Fruit fly (Drosophila melanogaster): Measurements from ENCODE around the gene CG46462.

The CG46462 gene

DNA sequence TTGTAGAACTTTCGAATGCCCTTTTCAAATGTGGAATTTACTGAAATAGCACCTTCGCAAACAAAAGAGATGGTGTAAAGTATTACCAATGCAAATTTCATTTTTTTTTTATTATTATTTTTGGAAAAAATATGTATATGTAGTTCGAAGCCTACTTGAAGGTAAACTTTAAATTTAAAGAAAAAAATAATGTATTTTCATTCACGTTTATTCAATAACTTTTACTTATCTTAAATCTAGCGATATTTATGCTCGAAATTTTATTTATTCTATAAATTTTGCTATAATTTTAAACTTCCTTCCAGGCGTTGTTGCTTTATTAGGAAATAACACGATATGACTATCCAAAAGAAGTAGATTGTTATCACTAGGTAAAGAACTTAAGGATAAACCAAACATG is 21.2 kb downstream of the CG46462 start, which contains the start of gene CG33710:
Gene CG33710, minus strand, starts transcription at position 101 of the 400 bp plus-strand sequence.
- TF ChIP-seq Mio (GFP tag; optimal IDR thresholded peaks at IDR 0.05) (no peak), Sp1 (GFP tag; optimal IDR thresholded peaks at IDR 0.05) (no peak), br (GFP tag; optimal IDR thresholded peaks at IDR 0.05) (no peak), rgr (GFP tag; optimal IDR thresholded peaks at IDR 0.05) (no peak), Jra (GFP tag; optimal IDR thresholded peaks at IDR 0.05) (no peak), lola (GFP tag; optimal IDR thresholded peaks at IDR 0.05) (no peak), GATAd (GFP tag; optimal IDR thresholded peaks at IDR 0.05) (no peak)

DNA sequence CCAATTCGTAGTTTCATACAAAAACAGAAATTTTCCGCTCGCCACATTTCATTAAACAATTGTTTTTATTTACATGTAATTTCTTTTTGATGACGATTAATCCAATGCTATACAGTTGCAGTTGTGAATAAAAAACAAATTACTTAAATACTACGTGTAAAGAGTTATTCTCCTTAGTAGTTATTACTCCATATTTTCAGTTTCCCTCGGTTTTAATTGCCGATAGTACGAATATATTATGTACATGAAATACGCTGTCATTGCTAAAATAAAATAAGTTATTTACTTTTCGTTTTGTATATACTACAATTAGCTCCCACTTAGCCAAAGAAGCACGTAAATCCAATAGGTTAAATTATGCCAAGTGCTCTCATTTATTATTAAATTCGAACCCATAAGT is 22.1 kb downstream of the CG46462 start, which contains the start of gene CG42655:
Gene CG42655, minus strand, starts transcription at position 101 of the 400 bp plus-strand sequence.
- TF ChIP-seq Dif (GFP tag; optimal IDR thresholded peaks at IDR 0.05; ENCODE audit: partially characterized antibody) (no peak), Sp1 (GFP tag; optimal IDR thresholded peaks at IDR 0.05) (no peak), br (GFP tag; optimal IDR thresholded peaks at IDR 0.05) (no peak), sage (GFP tag; optimal IDR thresholded peaks at IDR 0.05) (no peak), woc (GFP tag; optimal IDR thresholded peaks at IDR 0.05) (no peak), dsf (GFP tag; optimal IDR thresholded peaks at IDR 0.05; ENCODE audit: borderline replicate concordance) (no peak), pan (optimal IDR thresholded peaks at IDR 0.05) (no peak), Myc (optimal IDR thresholded peaks at IDR 0.05) (no peak), CrebA (GFP tag; optimal IDR thresholded peaks at IDR 0.05; ENCODE audit: borderline replicate concordance) (no peak), jim (GFP tag; optimal IDR thresholded peaks at IDR 0.05) (no peak), Vsx2 (GFP tag; optimal IDR thresholded peaks at IDR 0.05; ENCODE audit: partially characterized antibody) (no peak), h (GFP tag; optimal IDR thresholded peaks at IDR 0.05) (no peak), tai (GFP tag; optimal IDR thresholded peaks at IDR 0.05) (no peak), Hr83 (GFP tag; optimal IDR thresholded peaks at IDR 0.05; ENCODE audit: poor library complexity, severe bottlenecking) (no peak)

DNA sequence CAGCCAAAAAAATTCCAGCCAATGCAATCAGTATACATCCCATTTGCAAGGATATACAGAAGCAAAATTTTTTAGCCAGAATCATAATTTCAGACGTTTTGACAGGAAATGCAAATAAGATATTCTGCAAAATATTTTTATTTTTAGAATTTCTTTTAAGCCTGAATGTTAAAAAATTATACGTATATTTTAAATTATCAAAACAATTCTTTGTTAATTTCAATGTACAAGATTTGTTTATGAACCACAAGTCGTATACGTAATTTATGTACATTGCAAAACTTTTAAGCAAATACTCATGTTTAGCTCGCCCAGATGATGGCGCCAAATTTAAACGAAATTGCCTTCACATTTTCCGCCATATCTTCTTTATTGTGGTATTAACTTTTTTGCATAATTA is 22.9 kb downstream of the CG46462 start, which contains the start of gene CG42654:
Gene CG42654, minus strand, starts transcription at position 101 of the 400 bp plus-strand sequence.
- TF ChIP-seq ey (GFP tag; optimal IDR thresholded peaks at IDR 0.05) (no peak), Mio (GFP tag; optimal IDR thresholded peaks at IDR 0.05) (no peak), fru (GFP tag; optimal IDR thresholded peaks at IDR 0.05) (no peak), Dfd (GFP tag; optimal IDR thresholded peaks at IDR 0.05) (no peak)

DNA sequence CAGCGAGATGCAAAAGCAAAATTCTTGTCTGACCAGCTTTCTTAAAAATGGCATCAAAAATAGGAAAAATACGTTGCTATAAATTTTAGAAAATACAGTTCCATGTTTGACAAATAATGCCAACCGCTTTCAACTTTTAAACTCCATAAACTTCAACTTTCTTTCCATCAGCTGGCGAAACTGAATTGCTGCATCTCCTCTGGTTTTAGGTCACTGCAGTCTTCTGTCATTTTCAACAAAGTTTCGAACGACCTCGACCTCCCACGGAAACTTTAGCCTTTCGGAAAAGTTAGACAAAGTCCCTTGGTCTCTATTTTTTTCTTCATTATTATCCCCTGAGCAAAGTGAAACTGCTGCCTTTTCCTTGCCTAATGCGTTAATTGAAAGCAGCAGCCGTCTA is 24.2 kb downstream of the CG46462 start, which contains the start of gene CG42263:
Gene CG42263, minus strand, starts transcription at position 101 of the 400 bp plus-strand sequence.
- TF ChIP-seq lola (GFP tag; optimal IDR thresholded peaks at IDR 0.05) (no peak), sage (GFP tag; optimal IDR thresholded peaks at IDR 0.05) (no peak)

DNA sequence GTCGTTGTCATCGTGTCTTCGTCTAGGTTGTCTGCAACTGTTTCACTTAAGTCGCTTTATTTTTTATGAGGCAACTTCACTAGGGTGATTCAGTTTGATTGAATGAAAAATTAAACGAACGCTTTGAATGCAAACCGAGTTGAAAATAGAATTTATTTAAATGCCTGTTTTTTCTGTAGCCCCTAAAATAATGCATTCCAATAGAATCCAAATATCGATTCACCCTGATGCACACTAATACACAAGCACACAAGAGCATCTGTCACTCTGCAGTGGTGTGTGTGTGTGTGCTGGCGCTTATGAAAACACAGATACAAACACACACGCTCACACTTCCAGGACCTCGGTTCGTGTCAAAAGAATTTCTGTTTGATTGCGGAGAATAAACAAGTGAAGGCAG is 30.3 kb downstream of the CG46462 start:
- no peak for TF ChIP-seq usp (GFP tag; optimal IDR thresholded peaks at IDR 0.05)
- TF ChIP-seq rgr (GFP tag; optimal IDR thresholded peaks at IDR 0.05): peak; percentile 7

DNA sequence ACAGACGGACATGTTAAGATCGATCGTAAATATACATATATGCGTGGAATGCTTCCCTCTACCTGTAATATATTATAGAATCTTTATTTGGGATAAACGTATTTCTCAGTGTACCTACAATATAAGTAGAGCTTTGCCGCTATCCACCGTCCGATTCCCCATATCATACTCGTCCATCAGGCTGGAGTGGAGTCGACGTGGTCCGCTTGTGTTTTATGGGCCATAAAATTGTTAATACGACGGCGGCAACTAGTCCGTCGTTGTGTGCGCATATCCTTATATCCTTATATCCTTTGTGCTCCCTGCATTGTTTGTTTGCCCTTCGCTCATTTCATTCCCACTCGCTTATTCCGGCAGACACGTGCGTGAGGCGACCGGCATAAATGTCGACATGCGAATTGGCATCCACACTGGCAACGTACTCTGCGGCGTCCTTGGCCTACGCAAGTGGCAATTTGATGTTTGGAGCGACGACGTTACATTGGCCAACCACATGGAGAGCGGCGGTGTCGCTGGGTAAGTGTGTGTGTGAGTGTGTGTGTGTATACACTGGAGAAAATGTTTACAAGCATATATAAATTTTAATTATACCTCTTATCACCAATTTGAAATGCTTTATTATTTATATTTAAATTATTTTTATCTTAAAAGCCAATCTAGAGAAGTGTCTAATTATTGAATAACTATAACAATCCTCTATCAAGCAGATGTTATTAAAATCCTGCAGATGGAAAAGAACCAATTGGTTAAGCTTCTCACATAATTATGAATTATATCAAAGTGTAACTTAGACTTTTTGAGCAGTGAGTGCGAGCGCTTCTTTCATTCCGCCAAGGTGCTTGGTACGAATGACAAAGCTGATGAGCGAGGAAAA is 37.5 kb downstream of the CG46462 start:
- TF ChIP-seq sage (GFP tag; optimal IDR thresholded peaks at IDR 0.05): no peak

DNA sequence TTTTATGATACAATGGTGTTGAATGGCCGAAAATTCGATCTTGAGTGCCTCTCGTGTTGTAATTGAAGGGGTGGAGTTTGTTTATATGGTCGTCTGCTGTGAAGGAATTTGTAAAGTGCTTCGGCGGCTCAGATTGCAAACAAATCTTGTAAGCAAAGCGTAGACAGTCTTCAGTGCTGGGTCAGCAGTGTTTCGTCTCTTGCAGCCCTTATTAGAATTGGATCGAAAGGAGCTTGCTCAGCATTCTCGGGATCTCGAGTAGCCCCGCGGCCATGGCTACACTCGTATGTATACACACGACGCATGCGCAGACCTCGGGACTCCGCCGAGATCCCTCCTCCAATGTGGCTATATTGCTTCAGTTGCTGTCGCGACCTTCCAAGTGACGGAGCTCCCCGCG is 46.6 kb downstream of the CG46462 start:
- TF ChIP-seq Hr83 (GFP tag; optimal IDR thresholded peaks at IDR 0.05; ENCODE audit: poor library complexity, severe bottlenecking) (no peak), OdsH (GFP tag; optimal IDR thresholded peaks at IDR 0.05) (no peak), Myc (optimal IDR thresholded peaks at IDR 0.05) (no peak), fru (GFP tag; optimal IDR thresholded peaks at IDR 0.05) (no peak), CrebA (GFP tag; optimal IDR thresholded peaks at IDR 0.05; ENCODE audit: borderline replicate concordance) (no peak), usp (GFP tag; optimal IDR thresholded peaks at IDR 0.05) (no peak), Hnf4 (GFP tag; optimal IDR thresholded peaks at IDR 0.05) (no peak), Jra (GFP tag; optimal IDR thresholded peaks at IDR 0.05) (no peak)
